Worm (Caenorhabditis elegans) whole organism, late embryonic: Measurements from ENCODE around the gene sna-1.

Experiments
- F13H6.1 ChIP-seq: sonication (generic microtip); optimal IDR thresholded peaks from 2 replicates; lab custom pipeline; 2016; ENCODE audit warnings: missing genetic modification characterization, missing compliant biosample characterization
- K02D7.2 ChIP-seq: sonication (generic microtip); optimal IDR thresholded peaks from 2 replicates; lab custom pipeline; 2017; ENCODE audit warnings: mild to moderate bottlenecking, missing genetic modification characterization, missing compliant biosample characterization
- K09A11.1 ChIP-seq: sonication (generic microtip); optimal IDR thresholded peaks from 2 replicates; lab custom pipeline; 2017; ENCODE audit warnings: antibody characterized with exemption, mild to moderate bottlenecking, missing genetic modification characterization, missing compliant biosample characterization; ENCODE audit not compliant: insufficient read depth
- Y22D7AL.16 ChIP-seq: sonication (generic microtip); optimal IDR thresholded peaks from 2 replicates; lab custom pipeline; 2016; ENCODE audit warnings: missing genetic modification characterization, missing compliant biosample characterization
- ahr-1 ChIP-seq: sonication (generic microtip); optimal IDR thresholded peaks from 2 replicates; lab custom pipeline; 2016; ENCODE audit warnings: missing genetic modification characterization, missing compliant biosample characterization
- ceh-18 ChIP-seq: sonication (generic microtip); optimal IDR thresholded peaks from 2 replicates; lab custom pipeline; 2016; ENCODE audit warnings: missing genetic modification characterization, missing compliant biosample characterization
- ceh-22 ChIP-seq: sonication (generic microtip); optimal IDR thresholded peaks from 2 replicates; lab custom pipeline; 2017; ENCODE audit warnings: missing biosample characterization, missing genetic modification characterization
- ceh-30 ChIP-seq: fragments of 150-350 bp; optimal IDR thresholded peaks from 2 replicates; lab custom pipeline; 2014; ENCODE audit warnings: missing biosample characterization, missing genetic modification characterization
- ceh-34 ChIP-seq: sonication (generic microtip); optimal IDR thresholded peaks from 2 replicates; lab custom pipeline; 2016; ENCODE audit warnings: mild to moderate bottlenecking, missing genetic modification characterization, missing compliant biosample characterization
- ceh-48 ChIP-seq: sonication (generic microtip); optimal IDR thresholded peaks from 2 replicates; lab custom pipeline; 2016; ENCODE audit warnings: missing genetic modification characterization, inconsistent platforms, missing compliant biosample characterization
- che-1 ChIP-seq: sonication (generic microtip); optimal IDR thresholded peaks from 2 replicates; lab custom pipeline; 2016; ENCODE audit warnings: mild to moderate bottlenecking, missing genetic modification characterization, missing compliant biosample characterization
- dve-1 ChIP-seq: sonication (generic microtip); optimal IDR thresholded peaks from 2 replicates; lab custom pipeline; 2017; ENCODE audit warnings: antibody characterized with exemption, mild to moderate bottlenecking, missing genetic modification characterization, missing compliant biosample characterization
- ets-4 ChIP-seq: sonication (generic microtip); optimal IDR thresholded peaks from 2 replicates; lab custom pipeline; 2016; ENCODE audit warnings: missing genetic modification characterization, missing compliant biosample characterization
- fax-1 ChIP-seq: sonication (generic microtip); optimal IDR thresholded peaks from 2 replicates; lab custom pipeline; 2016; ENCODE audit warnings: missing genotype, missing genetic modification characterization, missing compliant biosample characterization
- fkh-6 ChIP-seq: sonication (generic microtip); optimal IDR thresholded peaks from 2 replicates; lab custom pipeline; 2016; ENCODE audit warnings: missing genetic modification characterization, missing compliant biosample characterization
- hlh-13 ChIP-seq: fragments of 200-800 bp; sonication (Bioruptor generic); optimal IDR thresholded peaks from 2 replicates; lab custom pipeline; 2018; ENCODE audit warnings: mild to moderate bottlenecking, missing genetic modification characterization, missing compliant biosample characterization
- hlh-15 ChIP-seq: sonication (generic microtip); optimal IDR thresholded peaks from 2 replicates; lab custom pipeline; 2016; ENCODE audit warnings: missing genetic modification characterization, missing compliant biosample characterization
- hlh-30 ChIP-seq: sonication (generic microtip); optimal IDR thresholded peaks from 2 replicates; lab custom pipeline; 2017; ENCODE audit warnings: antibody characterized with exemption, missing genetic modification characterization, missing compliant biosample characterization; ENCODE audit not compliant: insufficient read depth
- hlh-8 ChIP-seq: sonication (generic microtip); optimal IDR thresholded peaks from 2 replicates; lab custom pipeline; 2016; ENCODE audit warnings: missing genotype, missing genetic modification characterization, missing compliant biosample characterization
- lin-11 ChIP-seq: fragments of 200-800 bp; sonication (Bioruptor generic); optimal IDR thresholded peaks from 2 replicates; lab custom pipeline; 2018; ENCODE audit warnings: mild to moderate bottlenecking, missing genetic modification characterization, missing compliant biosample characterization
- madf-2 ChIP-seq: sonication (generic microtip); optimal IDR thresholded peaks from 2 replicates; lab custom pipeline; 2017; ENCODE audit warnings: missing genetic modification characterization, missing compliant biosample characterization
- mec-3 ChIP-seq: sonication (generic microtip); optimal IDR thresholded peaks from 2 replicates; lab custom pipeline; 2016; ENCODE audit warnings: borderline replicate concordance, missing genetic modification characterization, missing compliant biosample characterization
- nhr-11 ChIP-seq: fragments of 150-350 bp; optimal IDR thresholded peaks from 2 replicates; lab custom pipeline; 2014; ENCODE audit warnings: missing biosample characterization, missing genetic modification characterization
- nhr-232 ChIP-seq: sonication (generic microtip); optimal IDR thresholded peaks from 2 replicates; lab custom pipeline; 2016; ENCODE audit warnings: missing genetic modification characterization, missing compliant biosample characterization
- npax-4 ChIP-seq: sonication (generic microtip); optimal IDR thresholded peaks from 2 replicates; lab custom pipeline; 2016; ENCODE audit warnings: missing genetic modification characterization, missing compliant biosample characterization
- pag-3 ChIP-seq: sonication (generic microtip); optimal IDR thresholded peaks from 2 replicates; lab custom pipeline; 2016; ENCODE audit warnings: missing compliant biosample characterization, missing genetic modification characterization, borderline replicate concordance
- pha-2 ChIP-seq: sonication (generic microtip); optimal IDR thresholded peaks from 2 replicates; lab custom pipeline; 2017; ENCODE audit warnings: mild to moderate bottlenecking, missing genetic modification characterization, missing compliant biosample characterization
- pqm-1 ChIP-seq: sonication (generic microtip); optimal IDR thresholded peaks from 2 replicates; lab custom pipeline; 2016; ENCODE audit warnings: missing genetic modification characterization, missing compliant biosample characterization
- pros-1 ChIP-seq: fragments of 150-350 bp; optimal IDR thresholded peaks from 2 replicates; lab custom pipeline; 2014; ENCODE audit warnings: missing biosample characterization, missing genetic modification reagents, missing genetic modification characterization
- rnt-1 ChIP-seq: sonication (generic microtip); optimal IDR thresholded peaks from 2 replicates; lab custom pipeline; 2016; ENCODE audit warnings: missing genetic modification characterization, missing compliant biosample characterization
- sdc-2 ChIP-seq: sonication (generic microtip); optimal IDR thresholded peaks from 2 replicates; lab custom pipeline; 2016; ENCODE audit warnings: missing genotype, missing genetic modification characterization, missing compliant biosample characterization
- sox-2 ChIP-seq: fragments of 200-800 bp; sonication (Bioruptor generic); IDR thresholded peaks from 2 replicates; pipeline ENCODE4 v1.3.6; 2022; ENCODE audit warnings: missing genetic modification reagents, missing genetic modification characterization, missing compliant biosample characterization
- sox-4 ChIP-seq: sonication (generic microtip); optimal IDR thresholded peaks from 2 replicates; lab custom pipeline; 2017; ENCODE audit warnings: mild to moderate bottlenecking, missing genetic modification characterization, inconsistent platforms, missing compliant biosample characterization
- tbx-2 ChIP-seq: sonication (generic microtip); optimal IDR thresholded peaks from 2 replicates; lab custom pipeline; 2016; ENCODE audit warnings: missing genetic modification characterization, missing compliant biosample characterization
- ttx-3 ChIP-seq: sonication (generic microtip); optimal IDR thresholded peaks from 2 replicates; lab custom pipeline; 2016; ENCODE audit warnings: missing genetic modification reagents, missing genetic modification characterization, missing compliant biosample characterization
- unc-3 ChIP-seq, 2 experiments: fragments of 200-800 bp in 1 of 2; sonication (Bioruptor generic) in 1 of 2; sonication (generic microtip) in 1 of 2; conservative IDR thresholded peaks in 1 of 2; optimal IDR thresholded peaks in 1 of 2; 2 replicates each; pipeline versions ENCODE4 v1.3.6 to Lab custom; 2016 to 2022; ENCODE audit warnings: missing compliant biosample characterization in 2 of 2, missing genetic modification characterization in 2 of 2, missing genetic modification reagents in 1 of 2
- unc-42 ChIP-seq: sonication (generic microtip); optimal IDR thresholded peaks from 2 replicates; lab custom pipeline; 2016; ENCODE audit warnings: missing genotype, missing genetic modification characterization, missing compliant biosample characterization
- unc-55 ChIP-seq: sonication (generic microtip); optimal IDR thresholded peaks from 2 replicates; lab custom pipeline; 2017; ENCODE audit warnings: missing biosample characterization, missing genetic modification reagents, missing genetic modification characterization
- ztf-16 ChIP-seq: sonication (generic microtip); optimal IDR thresholded peaks from 2 replicates; lab custom pipeline; 2017; ENCODE audit warnings: missing genetic modification characterization, missing compliant biosample characterization

The sna-1 gene

DNA sequence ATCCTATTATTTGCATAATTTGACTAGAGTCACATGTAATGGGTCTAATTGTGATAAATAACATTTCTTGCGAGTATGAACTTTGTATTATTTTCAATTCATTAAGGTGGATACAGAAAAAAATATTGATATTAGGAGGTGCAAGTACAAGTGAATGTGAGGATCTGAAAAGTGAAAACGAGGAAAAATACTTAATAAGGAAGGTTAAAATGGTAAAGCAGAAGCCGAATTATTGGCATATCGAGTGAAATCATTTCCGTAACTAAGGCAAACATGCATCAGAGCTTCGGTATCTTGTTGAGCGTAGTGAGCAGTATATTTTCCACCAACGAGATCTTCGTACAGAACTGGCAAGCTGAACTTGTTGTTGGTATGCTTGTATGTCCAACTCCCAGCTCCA is 6.0 kb downstream of the sna-1 start:
- no peak for TF ChIP-seq ztf-16 (tag; lab: Kevin White, UChicago)

ce11 chrV:6702692-6703091 is 7.8 kb downstream of the sna-1 start, which contains the start of gene era-1:
Gene era-1 (plus strand): TSS chrV:6703057.
- TF ChIP-seq ceh-18 (tag; lab: Kevin White, UChicago) (no peak), ceh-30 (tag; lab: Kevin White, UChicago) (no peak), mec-3 (no peak), K09A11.1 (no peak), pros-1 (tag; lab: Kevin White, UChicago) (no peak), ceh-22 (tag; lab: Kevin White, UChicago) (no peak), ceh-48 (tag; lab: Kevin White, UChicago) (no peak), ahr-1 (tag; lab: Kevin White, UChicago) (no peak), ceh-34 (tag; lab: Kevin White, UChicago) (no peak), F13H6.1 (tag; lab: Kevin White, UChicago) (no peak), npax-4 (tag; lab: Kevin White, UChicago) (no peak), hlh-30 (tag; lab: Kevin White, UChicago) (no peak), sdc-2 (no peak), dve-1 (no peak), hlh-8 (tag; lab: Kevin White, UChicago) (no peak), Y22D7AL.16 (tag; lab: Kevin White, UChicago) (no peak)

- TF ChIP-seq ceh-22 (tag; lab: Kevin White, UChicago) (no peak), hlh-15 (tag; lab: Kevin White, UChicago) (no peak), sox-4 (tag; lab: Kevin White, UChicago) (no peak), F13H6.1 (tag; lab: Kevin White, UChicago) (no peak), unc-42 (no peak), sox-2 (GFP tag; lab: Robert Waterston, UW) (no peak), pha-2 (tag; lab: Kevin White, UChicago) (no peak), rnt-1 (no peak), hlh-13 (GFP tag; lab: Kevin White, UChicago) (no peak), ttx-3 (no peak), K02D7.2 (tag; lab: Kevin White, UChicago) (no peak), sdc-2 (no peak), pqm-1 (tag; lab: Kevin White, UChicago) (no peak), unc-55 (GFP tag; lab: Kevin White, UChicago) (no peak), che-1 (no peak), tbx-2 (no peak)
Measured at ce11 chrV:6699833-6700232, 10.6 kb downstream of the sna-1 start.

DNA sequence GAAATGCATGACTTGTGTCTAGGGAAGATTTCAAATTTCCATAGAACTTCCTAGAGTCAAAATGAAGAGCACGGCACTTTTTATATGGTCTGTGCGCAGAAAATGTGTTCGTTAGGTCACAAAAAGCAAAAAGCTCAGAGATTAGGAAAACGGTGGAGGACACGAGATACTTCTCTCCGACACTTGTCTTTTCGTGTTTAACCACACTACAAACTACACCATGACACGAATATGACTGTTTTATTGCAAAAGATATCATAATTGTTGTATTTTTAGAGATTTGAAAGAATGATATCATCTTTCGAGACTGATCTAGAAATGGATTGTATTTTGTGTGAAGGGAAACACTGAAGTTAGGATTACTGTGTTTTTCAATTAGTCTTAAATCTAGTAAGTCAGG is 11.5 kb downstream of the sna-1 start:
- TF ChIP-seq pag-3 (tag; lab: Kevin White, UChicago) (no peak), fkh-6 (tag; lab: Kevin White, UChicago) (no peak), ceh-48 (tag; lab: Kevin White, UChicago) (no peak), ceh-22 (tag; lab: Kevin White, UChicago) (no peak), nhr-232 (tag; lab: Kevin White, UChicago) (no peak), ztf-16 (tag; lab: Kevin White, UChicago) (no peak), pqm-1 (tag; lab: Kevin White, UChicago) (no peak), K02D7.2 (tag; lab: Kevin White, UChicago) (no peak), ceh-30 (tag; lab: Kevin White, UChicago) (no peak), npax-4 (tag; lab: Kevin White, UChicago) (no peak), madf-2 (tag; lab: Kevin White, UChicago) (no peak), nhr-11 (tag; lab: Kevin White, UChicago) (no peak), unc-42 (no peak), unc-3 (GFP tag; conservative IDR thresholded peaks at IDR 0.05; lab: Robert Waterston, UW) (no peak), unc-3 (tag; optimal IDR thresholded peaks at IDR 0.05; lab: Kevin White, UChicago) (no peak), F13H6.1 (tag; lab: Kevin White, UChicago) (no peak), ahr-1 (tag; lab: Kevin White, UChicago) (no peak), tbx-2 (no peak), fax-1 (tag; lab: Kevin White, UChicago) (no peak), lin-11 (tag; lab: Kevin White, UChicago) (no peak), ets-4 (tag; lab: Kevin White, UChicago) (no peak)
